Comparison of ENCODE assay signal across 8 worm cellular contexts in genomic region chrIV:11594191-11594673, ce11.
TF ChIP-seq lines count a peak whose summit lies in the region.

Gene mig-38 (plus strand): TSS chrIV:11594244.

TF ChIP-seq in whole organism, L1 larva, 84 proteins besides CTCF, POLR2A, EP300 and RAD21 (continues in another document):
- TF ChIP-seq fos-1 (tag; optimal IDR thresholded peaks at IDR 0.05; lab: Kevin White, UChicago) (no peak), zag-1 (tag; optimal IDR thresholded peaks at IDR 0.05; lab: Kevin White, UChicago) (no peak), ztf-4 (tag; optimal IDR thresholded peaks at IDR 0.05; lab: Kevin White, UChicago) (no peak), egl-27 (tag; optimal IDR thresholded peaks at IDR 0.05; lab: Kevin White, UChicago) (no peak), sptf-1 (tag; optimal IDR thresholded peaks at IDR 0.05; lab: Kevin White, UChicago) (no peak), xbp-1 (tag; optimal IDR thresholded peaks at IDR 0.05; lab: Kevin White, UChicago) (peak; percentile 6), Y116A8C.19 (tag; optimal IDR thresholded peaks at IDR 0.05; lab: Kevin White, UChicago; ENCODE audit: borderline replicate concordance) (no peak), mep-1 (tag; optimal IDR thresholded peaks at IDR 0.05; lab: Kevin White, UChicago) (peak; percentile 46), grh-1 (GFP tag; IDR thresholded peaks at IDR 0.05; lab: Robert Waterston, UW) (no peak), F16B12.6 (tag; optimal IDR thresholded peaks at IDR 0.05; lab: Kevin White, UChicago) (no peak), lin-14 (GFP tag; optimal IDR thresholded peaks at IDR 0.05; lab: Kevin White, UChicago) (peak; percentile 75), mef-2 (tag; optimal IDR thresholded peaks at IDR 0.05; lab: Kevin White, UChicago) (no peak)

TF ChIP-seq in whole organism, L2 larva, 48 proteins besides CTCF, POLR2A, EP300 and RAD21 (continues in another document):
- TF ChIP-seq F13H6.1 (tag; optimal IDR thresholded peaks at IDR 0.05; lab: Kevin White, UChicago) (peak; percentile 63), mab-5 (tag; optimal IDR thresholded peaks at IDR 0.05; lab: Kevin White, UChicago) (no peak), lsy-2 (tag; optimal IDR thresholded peaks at IDR 0.05; lab: Kevin White, UChicago) (peak; percentile 29 to 59), mdl-1 (tag; optimal IDR thresholded peaks at IDR 0.05; lab: Kevin White, UChicago) (peak in 1 of 2 experiments; percentile 57), ztf-1 (GFP tag; conservative IDR thresholded peaks at IDR 0.05; lab: Robert Waterston, UW) (no peak), nhr-10 (tag; optimal IDR thresholded peaks at IDR 0.05; lab: Kevin White, UChicago) (no peak), unc-55 (GFP tag; optimal IDR thresholded peaks at IDR 0.05; lab: Kevin White, UChicago) (peak; percentile 34), C34F6.9 (tag; optimal IDR thresholded peaks at IDR 0.05; lab: Kevin White, UChicago) (peak; percentile 48), nhr-11 (tag; optimal IDR thresholded peaks at IDR 0.05; lab: Kevin White, UChicago) (no peak), ama-1 (optimal IDR thresholded peaks at IDR 0.05; lab: Kevin White, UChicago) (peak; percentile 99), ztf-4 (tag; optimal IDR thresholded peaks at IDR 0.05; lab: Kevin White, UChicago) (no peak), alr-1 (tag; optimal IDR thresholded peaks at IDR 0.05; lab: Kevin White, UChicago) (no peak)

TF ChIP-seq in whole organism, L3 larva, 47 proteins besides CTCF, POLR2A, EP300 and RAD21 (continues in another document):
- peak; percentile 50 for TF ChIP-seq lsy-12 (tag; optimal IDR thresholded peaks at IDR 0.05; lab: Kevin White, UChicago)
- peak; percentile 69 for TF ChIP-seq nhr-43 (tag; optimal IDR thresholded peaks at IDR 0.05; lab: Kevin White, UChicago; ENCODE audit: poor library complexity, severe bottlenecking)
- no peak for TF ChIP-seq mdl-1 (tag; optimal IDR thresholded peaks at IDR 0.05; lab: Kevin White, UChicago)
- TF ChIP-seq lin-15B (tag; optimal IDR thresholded peaks at IDR 0.05; lab: Kevin White, UChicago), result peak; percentile 39
- TF ChIP-seq egl-27 (tag; optimal IDR thresholded peaks at IDR 0.05; lab: Kevin White, UChicago), result no peak
- peak; percentile 66 for TF ChIP-seq hmg-11 (tag; optimal IDR thresholded peaks at IDR 0.05; lab: Kevin White, UChicago)
- TF ChIP-seq unc-39 (tag; optimal IDR thresholded peaks at IDR 0.05; lab: Kevin White, UChicago), result no peak
- peak; percentile 17 for TF ChIP-seq jun-1 (tag; optimal IDR thresholded peaks at IDR 0.05; lab: Kevin White, UChicago)
- no peak for TF ChIP-seq ztf-11 (tag; optimal IDR thresholded peaks at IDR 0.05; lab: Kevin White, UChicago)
- no peak for TF ChIP-seq elt-1 (tag; optimal IDR thresholded peaks at IDR 0.05; lab: Kevin White, UChicago)
- TF ChIP-seq ztf-4 (tag; optimal IDR thresholded peaks at IDR 0.05; lab: Kevin White, UChicago), result peak; percentile 27
- peak; percentile 54 for TF ChIP-seq lin-39 (tag; optimal IDR thresholded peaks at IDR 0.05; lab: Kevin White, UChicago)

TF ChIP-seq in whole organism, L4 larva, 104 proteins besides CTCF, POLR2A, EP300 and RAD21 (continues in another document):
- TF ChIP-seq F26F4.8 (GFP tag; conservative IDR thresholded peaks at IDR 0.05; lab: Robert Waterston, UW) (no peak), T20F7.1 (GFP tag; optimal IDR thresholded peaks at IDR 0.05; lab: Kevin White, UChicago) (peak; percentile 65), ceh-20 (GFP tag; IDR thresholded peaks at IDR 0.05; lab: Robert Waterston, UW) (peak; percentile 13; the same call in 1 of the 2 replicates), nhr-48 (tag; optimal IDR thresholded peaks at IDR 0.05; lab: Kevin White, UChicago) (peak; percentile 65), spr-1 (tag; optimal IDR thresholded peaks at IDR 0.05; lab: Kevin White, UChicago) (peak; percentile 8), dve-1 (tag; optimal IDR thresholded peaks at IDR 0.05; lab: Kevin White, UChicago; ENCODE audit: insufficient read depth) (peak; percentile 8), lim-7 (GFP tag; IDR thresholded peaks at IDR 0.05; lab: Robert Waterston, UW) (no peak), php-3 (GFP tag; IDR thresholded peaks at IDR 0.05; lab: Robert Waterston, UW) (no peak; the same call in 1 of the 2 replicates), egl-43 (GFP tag; IDR thresholded peaks at IDR 0.05; lab: Robert Waterston, UW) (peak; percentile 74), mdl-1 (tag; optimal IDR thresholded peaks at IDR 0.05; lab: Kevin White, UChicago) (peak; percentile 68 to 71), ceh-28 (tag; optimal IDR thresholded peaks at IDR 0.05; lab: Kevin White, UChicago) (no peak)

TF ChIP-seq in whole organism, early embryonic, 17 proteins besides CTCF, POLR2A, EP300 and RAD21:
- TF ChIP-seq sea-1 (GFP tag; conservative IDR thresholded peaks at IDR 0.05; lab: Robert Waterston, UW) (peak; percentile 48; the same call in 1 of the 2 replicates), pes-1 (GFP tag; IDR thresholded peaks at IDR 0.05; lab: Robert Waterston, UW) (no peak), tbx-37 (GFP tag; conservative IDR thresholded peaks at IDR 0.05; lab: Robert Waterston, UW) (no peak), hmg-4 (GFP tag; optimal IDR thresholded peaks at IDR 0.05; lab: Kevin White, UChicago) (peak; percentile 45)
TF ChIP-seq in whole organism, early embryonic: peak in this region for 2.

TF ChIP-seq in whole organism, late embryonic, 69 proteins besides CTCF, POLR2A, EP300 and RAD21 (continues in another document):
- TF ChIP-seq unc-42 (tag; optimal IDR thresholded peaks at IDR 0.05; lab: Kevin White, UChicago), result peak; percentile 32
- no peak for TF ChIP-seq ahr-1 (tag; optimal IDR thresholded peaks at IDR 0.05; lab: Kevin White, UChicago)
- peak; percentile 48 for TF ChIP-seq sdc-2 (tag; optimal IDR thresholded peaks at IDR 0.05; lab: Kevin White, UChicago)
- peak; percentile 61 for TF ChIP-seq dmd-4 (tag; optimal IDR thresholded peaks at IDR 0.05; lab: Kevin White, UChicago; ENCODE audit: borderline replicate concordance)
- no peak for TF ChIP-seq sox-2 (GFP tag; IDR thresholded peaks at IDR 0.05; lab: Robert Waterston, UW)
- peak; percentile 44 for TF ChIP-seq syd-9 (tag; optimal IDR thresholded peaks at IDR 0.05; lab: Kevin White, UChicago)
- peak; percentile 58 for TF ChIP-seq nfya-1 (tag; optimal IDR thresholded peaks at IDR 0.05; lab: Kevin White, UChicago)
- TF ChIP-seq ceh-6 (GFP tag; optimal IDR thresholded peaks at IDR 0.05; lab: Kevin White, UChicago), result peak; percentile 29
- no peak for TF ChIP-seq npax-4 (tag; optimal IDR thresholded peaks at IDR 0.05; lab: Kevin White, UChicago)
- TF ChIP-seq hlh-30 (tag; optimal IDR thresholded peaks at IDR 0.05; lab: Kevin White, UChicago; ENCODE audit: insufficient read depth), result no peak
- peak; percentile 26 for TF ChIP-seq tbx-2 (tag; optimal IDR thresholded peaks at IDR 0.05; lab: Kevin White, UChicago)
- peak; percentile 31 for TF ChIP-seq mec-3 (tag; optimal IDR thresholded peaks at IDR 0.05; lab: Kevin White, UChicago; ENCODE audit: borderline replicate concordance)
- TF ChIP-seq Y22D7AL.16 (tag; optimal IDR thresholded peaks at IDR 0.05; lab: Kevin White, UChicago), result no peak
- TF ChIP-seq rnt-1 (tag; optimal IDR thresholded peaks at IDR 0.05; lab: Kevin White, UChicago), result peak; percentile 43

TF ChIP-seq in whole organism, mixed stage, embryonic, 35 proteins besides CTCF, POLR2A, EP300 and RAD21 (continues in another document):
- TF ChIP-seq cnd-1 (tag; optimal IDR thresholded peaks at IDR 0.05; lab: Kevin White, UChicago) (peak; percentile 13), nhr-2 (tag; optimal IDR thresholded peaks at IDR 0.05; lab: Kevin White, UChicago) (no peak), elt-1 (tag; optimal IDR thresholded peaks at IDR 0.05; lab: Kevin White, UChicago; ENCODE audit: borderline replicate concordance, insufficient read depth) (no peak), ztf-11 (tag; optimal IDR thresholded peaks at IDR 0.05; lab: Kevin White, UChicago) (no peak), lin-13 (tag; optimal IDR thresholded peaks at IDR 0.05; lab: Kevin White, UChicago) (no peak), bed-3 (GFP tag; optimal IDR thresholded peaks at IDR 0.05; lab: Kevin White, UChicago) (no peak), nhr-12 (tag; optimal IDR thresholded peaks at IDR 0.05; lab: Kevin White, UChicago) (no peak), sptf-1 (tag; optimal IDR thresholded peaks at IDR 0.05; lab: Kevin White, UChicago) (peak; percentile 33), mab-5 (tag; optimal IDR thresholded peaks at IDR 0.05; lab: Kevin White, UChicago) (no peak), drap-1 (GFP tag; optimal IDR thresholded peaks at IDR 0.05; lab: Kevin White, UChicago) (peak; percentile 40), nhr-76 (tag; optimal IDR thresholded peaks at IDR 0.05; lab: Kevin White, UChicago) (no peak), tbx-8 (GFP tag; optimal IDR thresholded peaks at IDR 0.05; lab: Kevin White, UChicago) (no peak), nhr-28 (tag; optimal IDR thresholded peaks at IDR 0.05; lab: Kevin White, UChicago) (no peak), elt-3 (tag; optimal IDR thresholded peaks at IDR 0.05; lab: Kevin White, UChicago) (no peak), nhr-237 (tag; optimal IDR thresholded peaks at IDR 0.05; lab: Kevin White, UChicago) (no peak), ces-1 (GFP tag; optimal IDR thresholded peaks at IDR 0.05; lab: Kevin White, UChicago) (peak; percentile 40), mep-1 (tag; optimal IDR thresholded peaks at IDR 0.05; lab: Kevin White, UChicago) (no peak)

TF ChIP-seq in whole organism, young adult, 124 proteins besides CTCF, POLR2A, EP300 and RAD21 (continues in another document):
- TF ChIP-seq sptf-2 (GFP tag; optimal IDR thresholded peaks at IDR 0.05; lab: Kevin White, UChicago) (peak; percentile 25), snpc-4 (GFP tag; optimal IDR thresholded peaks at IDR 0.05; lab: Kevin White, UChicago) (no peak), snpc-4 (tag; optimal IDR thresholded peaks at IDR 0.05; lab: Kevin White, UChicago) (peak in 1 of 4 experiments; percentile 4), tbp1 (GFP tag; optimal IDR thresholded peaks at IDR 0.05; lab: Kevin White, UChicago) (peak; percentile 10), repo-1 (tag; optimal IDR thresholded peaks at IDR 0.05; lab: Kevin White, UChicago) (peak; percentile 47), dox-1 (GFP tag; IDR thresholded peaks at IDR 0.05; lab: Robert Waterston, UW) (peak; percentile 55), F23B12.7 (tag; optimal IDR thresholded peaks at IDR 0.05; lab: Kevin White, UChicago; ENCODE audit: insufficient read depth) (peak; percentile 53), zfh-2 (GFP tag; conservative IDR thresholded peaks at IDR 0.05; lab: Robert Waterston, UW) (peak; percentile 94), gei-17 (GFP tag; optimal IDR thresholded peaks at IDR 0.05; lab: Kevin White, UChicago) (peak; percentile 32), ceh-27 (GFP tag; optimal IDR thresholded peaks at IDR 0.05; lab: Kevin White, UChicago) (peak; percentile 11), chd-7 (tag; optimal IDR thresholded peaks at IDR 0.05; lab: Kevin White, UChicago) (peak; percentile 48), sea-2 (GFP tag; IDR thresholded peaks at IDR 0.05; lab: Robert Waterston, UW) (no peak), mcd-1 (GFP tag; IDR thresholded peaks at IDR 0.05; lab: Robert Waterston, UW) (peak; percentile 48; the same call in 1 of the 2 replicates), attf-5 (GFP tag; optimal IDR thresholded peaks at IDR 0.05; lab: Kevin White, UChicago) (peak; percentile 40), Y95B8A.8 (GFP tag; IDR thresholded peaks at IDR 0.05; lab: Robert Waterston, UW) (0 out of 2 replicates have a peak, but pooled peaks have one; percentile 13), C17E4.6 (GFP tag; IDR thresholded peaks at IDR 0.05; lab: Robert Waterston, UW) (0 out of 2 replicates have a peak, but pooled peaks have one; percentile 20)
